Worm (Caenorhabditis elegans) whole organism, young adult: Measurements from ENCODE around the gene F17C11.6.
A peak's percentile ranks its signal among the peaks of the same experiment; 100 is the strongest.

ENCODE experiments used
- F10E7.11 ChIP-seq: sonication (generic microtip); optimal IDR thresholded peaks from 2 replicates; lab custom pipeline; 2017; ENCODE audit warnings: mild to moderate bottlenecking, missing genetic modification characterization, moderate library complexity, missing compliant biosample characterization
- F22D6.2 ChIP-seq: sonication (generic microtip); optimal IDR thresholded peaks from 2 replicates; lab custom pipeline; 2016; ENCODE audit warnings: mild to moderate bottlenecking, missing genetic modification characterization, missing compliant biosample characterization
- F49E8.2 ChIP-seq: sonication (generic microtip); optimal IDR thresholded peaks from 3 replicates; lab custom pipeline; 2017; ENCODE audit warnings: missing genetic modification characterization, mild to moderate bottlenecking, missing compliant biosample characterization, antibody characterized with exemption, moderate library complexity; ENCODE audit not compliant: insufficient read depth
- F57A8.1 ChIP-seq: fragments of 200-800 bp; sonication (Bioruptor generic); optimal IDR thresholded peaks from 2 replicates; lab custom pipeline; 2018; ENCODE audit warnings: mild to moderate bottlenecking, missing genetic modification characterization, moderate library complexity, missing compliant biosample characterization
- K11D2.4 ChIP-seq: fragments of 200-800 bp; sonication (Bioruptor generic); IDR thresholded peaks from 2 replicates; pipeline ENCODE4 v1.3.6; 2022; ENCODE audit warnings: missing genetic modification reagents, missing genetic modification characterization, missing compliant biosample characterization
- T07F8.4 ChIP-seq: sonication (generic microtip); optimal IDR thresholded peaks from 2 replicates; lab custom pipeline; 2016; ENCODE audit warnings: mild to moderate bottlenecking, missing genetic modification characterization, moderate library complexity, missing compliant biosample characterization
- Y53G8AR.9 ChIP-seq: fragments of 200-800 bp; sonication (Bioruptor generic); conservative IDR thresholded peaks from 2 replicates; pipeline ENCODE4 v1.3.6; 2022; ENCODE audit warnings: missing genetic modification reagents, missing genetic modification characterization, missing compliant biosample characterization
- Y56A3A.18 ChIP-seq: fragments of 200-800 bp; sonication (Bioruptor generic); IDR thresholded peaks from 2 replicates; pipeline ENCODE4 v1.3.6; 2022; ENCODE audit warnings: missing genetic modification reagents, missing genetic modification characterization, missing compliant biosample characterization
- Y79H2A.3 ChIP-seq: fragments of 200-800 bp; sonication (Bioruptor generic); conservative IDR thresholded peaks from 2 replicates; pipeline ENCODE4 v1.3.6; 2022; ENCODE audit warnings: missing genetic modification reagents, missing genetic modification characterization, missing compliant biosample characterization
- akir-1 ChIP-seq: fragments of 200-800 bp; sonication (Bioruptor generic); optimal IDR thresholded peaks from 2 replicates; lab custom pipeline; 2018; ENCODE audit warnings: mild to moderate bottlenecking, missing genetic modification characterization, moderate library complexity, missing compliant biosample characterization
- atf-7 ChIP-seq: sonication (generic microtip); optimal IDR thresholded peaks from 2 replicates; lab custom pipeline; 2017; ENCODE audit warnings: mild to moderate bottlenecking, missing genetic modification characterization, missing compliant biosample characterization
- attf-3 ChIP-seq: fragments of 200-800 bp; sonication (Bioruptor generic); conservative IDR thresholded peaks from 2 replicates; pipeline ENCODE4 v1.3.6; 2022; ENCODE audit warnings: missing genetic modification reagents, missing genetic modification characterization, missing compliant biosample characterization
- attf-5 ChIP-seq: fragments of 200-800 bp; sonication (Bioruptor generic); optimal IDR thresholded peaks from 2 replicates; lab custom pipeline; 2018; ENCODE audit warnings: mild to moderate bottlenecking, missing genetic modification characterization, missing compliant biosample characterization
- cebp-1 ChIP-seq, 2 experiments: fragments of 200-800 bp in 1 of 2; sonication (Bioruptor generic) in 1 of 2; sonication (generic microtip) in 1 of 2; IDR thresholded peaks in 1 of 2; optimal IDR thresholded peaks in 1 of 2; 2 replicates each; pipeline versions ENCODE4 v1.3.6 to Lab custom; 2017 to 2022; ENCODE audit warnings: missing compliant biosample characterization in 2 of 2, missing genetic modification characterization in 2 of 2, mild to moderate bottlenecking in 1 of 2, missing genetic modification reagents in 1 of 2, moderate library complexity in 1 of 2
- ceh-27 ChIP-seq: fragments of 200-800 bp; sonication (Bioruptor generic); optimal IDR thresholded peaks from 2 replicates; lab custom pipeline; 2018; ENCODE audit warnings: mild to moderate bottlenecking, missing genetic modification characterization, moderate library complexity, missing compliant biosample characterization
- ceh-79 ChIP-seq: sonication (generic microtip); optimal IDR thresholded peaks from 2 replicates; lab custom pipeline; 2017; ENCODE audit warnings: mild to moderate bottlenecking, missing genetic modification characterization, missing compliant biosample characterization
- dox-1 ChIP-seq: fragments of 200-800 bp; sonication (Bioruptor generic); IDR thresholded peaks from 2 replicates; pipeline ENCODE4 v1.3.6; 2022; ENCODE audit warnings: missing genetic modification reagents, missing genetic modification characterization, missing compliant biosample characterization
- dpff-1 ChIP-seq: sonication (generic microtip); optimal IDR thresholded peaks from 2 replicates; lab custom pipeline; 2017; ENCODE audit warnings: mild to moderate bottlenecking, missing genetic modification characterization, missing compliant biosample characterization
- dpl-1 ChIP-seq: fragments of 150-350 bp; optimal IDR thresholded peaks from 2 replicates; lab custom pipeline; 2014; ENCODE audit warnings: missing biosample characterization, missing genetic modification reagents, missing genetic modification characterization
- efl-1 ChIP-seq: fragments of 150-350 bp; optimal IDR thresholded peaks from 2 replicates; lab custom pipeline; 2014; ENCODE audit warnings: missing biosample characterization, missing genetic modification reagents, missing genetic modification characterization
- ekl-4 ChIP-seq: fragments of 200-800 bp; sonication (Bioruptor generic); IDR thresholded peaks from 2 replicates; pipeline ENCODE4 v1.3.6; 2022; ENCODE audit warnings: missing genetic modification reagents, missing genetic modification characterization, missing compliant biosample characterization
- lag-1 ChIP-seq: fragments of 200-800 bp; sonication (Bioruptor generic); IDR thresholded peaks from 2 replicates; pipeline ENCODE4 v1.3.6; 2022; ENCODE audit warnings: missing genetic modification reagents, missing genetic modification characterization, missing compliant biosample characterization
- let-526 ChIP-seq: fragments of 200-800 bp; sonication (Bioruptor generic); IDR thresholded peaks from 2 replicates; pipeline ENCODE4 v1.3.6; 2022; ENCODE audit warnings: missing genetic modification reagents, missing genetic modification characterization, missing compliant biosample characterization
- lin-35 ChIP-seq, 3 experiments: fragments of 150-350 bp in 2 of 3; sonication (generic microtip) in 1 of 3; optimal IDR thresholded peaks; 2 replicates each; lab custom pipeline; 2014 to 2018; ENCODE audit warnings: missing biosample characterization in 3 of 3, missing genetic modification characterization in 3 of 3, missing genetic modification reagents in 3 of 3
- lin-40 ChIP-seq: sonication (generic microtip); optimal IDR thresholded peaks from 2 replicates; lab custom pipeline; 2016; ENCODE audit warnings: missing genetic modification characterization, mild to moderate bottlenecking, missing compliant biosample characterization, missing genotype, missing genetic modification reagents
- lin-54 ChIP-seq: fragments of 200-800 bp; sonication (Bioruptor generic); optimal IDR thresholded peaks from 2 replicates; lab custom pipeline; 2018; ENCODE audit warnings: mild to moderate bottlenecking, missing genetic modification characterization, missing compliant biosample characterization
- madf-6 ChIP-seq: fragments of 200-800 bp; sonication (Bioruptor generic); IDR thresholded peaks from 2 replicates; pipeline ENCODE4 v1.3.6; 2022; ENCODE audit warnings: missing genetic modification reagents, missing genetic modification characterization, missing compliant biosample characterization
- mcd-1 ChIP-seq: fragments of 200-800 bp; sonication (Bioruptor generic); IDR thresholded peaks from 2 replicates; pipeline ENCODE4 v1.3.6; 2022; ENCODE audit warnings: missing genetic modification reagents, missing genetic modification characterization, missing compliant biosample characterization
- mes-4 ChIP-seq: sonication (generic microtip); optimal IDR thresholded peaks from 2 replicates; lab custom pipeline; 2016; ENCODE audit warnings: missing genotype, missing genetic modification characterization, missing compliant biosample characterization
- nfya-2 ChIP-seq: fragments of 200-800 bp; sonication (Bioruptor generic); IDR thresholded peaks from 2 replicates; pipeline ENCODE4 v1.3.6; 2022; ENCODE audit warnings: missing genetic modification reagents, missing genetic modification characterization, missing compliant biosample characterization
- rcor-1 ChIP-seq: fragments of 200-800 bp; sonication (Bioruptor generic); IDR thresholded peaks from 2 replicates; pipeline ENCODE4 v1.3.6; 2022; ENCODE audit warnings: missing genetic modification reagents, missing genetic modification characterization, missing compliant biosample characterization
- rpc-1 ChIP-seq, 2 experiments: fragments of 150-350 bp in 1 of 2; sonication (generic microtip) in 1 of 2; optimal IDR thresholded peaks; 2 replicates each; lab custom pipeline; 2014 to 2018; ENCODE audit warnings: missing biosample characterization in 1 of 2, missing genetic modification characterization in 1 of 2, missing genetic modification reagents in 1 of 2, missing genotype in 1 of 2
- sdz-38 ChIP-seq: sonication (generic microtip); optimal IDR thresholded peaks from 2 replicates; lab custom pipeline; 2016; ENCODE audit warnings: missing genotype, missing genetic modification characterization, missing compliant biosample characterization
- sea-2 ChIP-seq: fragments of 200-800 bp; sonication (Bioruptor generic); IDR thresholded peaks from 2 replicates; pipeline ENCODE4 v1.3.6; 2022; ENCODE audit warnings: missing genetic modification characterization, missing compliant biosample characterization
- snpc-3.4 ChIP-seq: sonication (generic microtip); optimal IDR thresholded peaks from 2 replicates; lab custom pipeline; 2017; ENCODE audit warnings: missing genetic modification characterization, mild to moderate bottlenecking, missing compliant biosample characterization, antibody characterized with exemption, moderate library complexity, missing genotype, missing genetic modification reagents
- snpc-4 ChIP-seq, 5 experiments: fragments of 150-350 bp in 1 of 5; sonication (generic microtip) in 4 of 5; optimal IDR thresholded peaks; 2 replicates each; lab custom pipeline; 2014 to 2018; ENCODE audit warnings: missing genetic modification characterization in 5 of 5, missing biosample characterization in 3 of 5, antibody characterized with exemption in 2 of 5, mild to moderate bottlenecking in 2 of 5, missing compliant biosample characterization in 2 of 5, missing genotype in 2 of 5, moderate library complexity in 2 of 5, missing genetic modification reagents in 1 of 5
- somi-1 ChIP-seq: fragments of 200-800 bp; sonication (Bioruptor generic); optimal IDR thresholded peaks from 2 replicates; lab custom pipeline; 2018; ENCODE audit warnings: mild to moderate bottlenecking, missing genetic modification characterization, missing compliant biosample characterization
- unc-130 ChIP-seq: sonication (generic microtip); optimal IDR thresholded peaks from 2 replicates; lab custom pipeline; 2016; ENCODE audit warnings: missing genetic modification reagents, missing genetic modification characterization, missing compliant biosample characterization
- zfh-2 ChIP-seq: fragments of 200-800 bp; sonication (Bioruptor generic); conservative IDR thresholded peaks from 2 replicates; pipeline ENCODE4 v1.3.6; 2022; ENCODE audit warnings: missing genetic modification reagents, missing genetic modification characterization, missing compliant biosample characterization
- zim-3 ChIP-seq: sonication (generic microtip); optimal IDR thresholded peaks from 2 replicates; lab custom pipeline; 2017; ENCODE audit warnings: mild to moderate bottlenecking, missing genetic modification characterization, moderate library complexity, missing compliant biosample characterization
- ztf-25 ChIP-seq: fragments of 200-800 bp; sonication (Bioruptor generic); IDR thresholded peaks from 2 replicates; pipeline ENCODE4 v1.3.6; 2022; ENCODE audit warnings: missing genetic modification reagents, missing genetic modification characterization, missing compliant biosample characterization
- ztf-3 ChIP-seq: fragments of 200-800 bp; sonication (Bioruptor generic); optimal IDR thresholded peaks from 2 replicates; lab custom pipeline; 2018; ENCODE audit warnings: mild to moderate bottlenecking, missing genetic modification characterization, missing compliant biosample characterization

Gene F17C11.6

ce11 chrV:10981113-10981512 lies 26.2 kb downstream of the F17C11.6 start, which contains the start of gene fig-1:
Gene fig-1 (minus strand): TSS chrV:10981213.
- TF ChIP-seq dpl-1 (GFP tag; lab: Kevin White, UChicago) = no peak
- no peak for TF ChIP-seq attf-5 (GFP tag; lab: Kevin White, UChicago)
- no peak for TF ChIP-seq let-526 (GFP tag; lab: Robert Waterston, UW)
- TF ChIP-seq F49E8.2 = no peak
- TF ChIP-seq snpc-4 (GFP tag; optimal IDR thresholded peaks at IDR 0.05; lab: Kevin White, UChicago) = no peak
- TF ChIP-seq snpc-4 (tag; optimal IDR thresholded peaks at IDR 0.05; lab: Kevin White, UChicago) = no peak
- no peak for TF ChIP-seq F57A8.1

DNA sequence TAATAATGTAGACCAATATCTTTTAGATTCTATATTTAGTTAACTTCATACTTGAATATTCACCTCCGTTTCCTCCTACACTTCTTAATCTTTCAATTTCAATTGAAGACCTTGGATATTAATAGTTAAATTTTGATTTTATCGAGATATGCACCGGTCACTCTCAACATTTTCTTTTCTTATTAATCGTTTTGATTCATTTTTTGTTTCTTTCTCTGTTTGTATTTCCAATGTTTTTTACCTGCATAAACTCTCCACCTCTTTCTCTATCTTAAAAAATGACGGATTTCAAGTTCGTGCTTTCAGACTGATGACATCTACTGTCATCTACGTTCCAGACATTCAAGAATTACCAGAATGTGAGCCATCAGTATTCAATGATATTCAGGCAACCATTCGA lies 36.9 kb downstream of the F17C11.6 start, which contains the start of gene frpr-9:
frpr-9 (plus strand) TSS at position 301 of the 400 bp plus-strand sequence.
- TF ChIP-seq madf-6 (GFP tag; lab: Robert Waterston, UW) = no peak
- no peak for TF ChIP-seq sdz-38 (tag; lab: Kevin White, UChicago)
- TF ChIP-seq zim-3 (tag; lab: Kevin White, UChicago) = no peak

DNA sequence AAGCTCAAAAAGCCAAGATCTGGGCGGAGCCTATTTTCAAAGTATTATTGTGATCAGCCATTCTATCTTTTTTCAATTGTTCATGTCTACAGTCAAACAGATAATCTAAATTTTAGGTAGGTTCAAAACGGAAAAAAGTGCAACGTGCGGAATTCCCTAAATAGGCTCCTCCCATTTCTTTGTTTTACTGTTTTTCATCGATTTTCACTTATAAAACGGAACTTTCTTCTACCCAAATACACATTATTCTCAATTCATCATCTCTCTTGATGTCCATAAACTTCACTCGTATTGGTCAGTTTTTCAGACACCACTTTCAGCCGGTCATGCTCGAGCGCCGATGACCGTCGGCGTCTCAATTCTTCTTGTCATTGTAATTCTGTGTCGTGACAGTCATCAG lies 43.9 kb downstream of the F17C11.6 start, which contains the start of gene F53B7.7:
F53B7.7 (plus strand) TSS at position 301 of the 400 bp plus-strand sequence.
- TF ChIP-seq ceh-27 (GFP tag; lab: Kevin White, UChicago) = no peak
- no peak for TF ChIP-seq snpc-3.4 (tag; lab: Kevin White, UChicago)
- no peak for TF ChIP-seq lag-1
- no peak for TF ChIP-seq rcor-1 (GFP tag; lab: Robert Waterston, UW)
- no peak for TF ChIP-seq F22D6.2 (tag; lab: Kevin White, UChicago)
- TF ChIP-seq K11D2.4 (GFP tag; lab: Robert Waterston, UW) = no peak
- TF ChIP-seq ceh-79 (tag; lab: Kevin White, UChicago) = no peak
- no peak for TF ChIP-seq ztf-3 (GFP tag; lab: Kevin White, UChicago)
- TF ChIP-seq dox-1 (GFP tag; lab: Robert Waterston, UW) = no peak
- no peak for TF ChIP-seq mes-4 (tag; lab: Kevin White, UChicago)

- TF ChIP-seq efl-1 (GFP tag; lab: Kevin White, UChicago) (peak; percentile 81), K11D2.4 (GFP tag; lab: Robert Waterston, UW) (no peak), ztf-25 (GFP tag; lab: Robert Waterston, UW) (no peak), unc-130 (GFP tag; lab: Kevin White, UChicago) (no peak), atf-7 (tag; lab: Kevin White, UChicago) (no peak), T07F8.4 (tag; lab: Kevin White, UChicago) (no peak), cebp-1 (GFP tag; IDR thresholded peaks at IDR 0.05; lab: Robert Waterston, UW) (no peak), cebp-1 (tag; optimal IDR thresholded peaks at IDR 0.05; lab: Kevin White, UChicago) (no peak), dpl-1 (GFP tag; lab: Kevin White, UChicago) (peak; percentile 56), sea-2 (no peak), somi-1 (GFP tag; lab: Kevin White, UChicago) (no peak), Y53G8AR.9 (GFP tag; lab: Robert Waterston, UW) (no peak), Y79H2A.3 (no peak), Y56A3A.18 (no peak), nfya-2 (GFP tag; lab: Robert Waterston, UW) (no peak), mcd-1 (peak; percentile 79; the same call in 1 of the 2 replicates), lin-40 (tag; lab: Kevin White, UChicago) (no peak), lin-35 (GFP tag; optimal IDR thresholded peaks at IDR 0.05; lab: Kevin White, UChicago) (peak in 1 of 3 experiments; percentile 84), lin-54 (GFP tag; lab: Kevin White, UChicago) (peak; percentile 93), dpff-1 (tag; lab: Kevin White, UChicago) (no peak), attf-3 (GFP tag; lab: Robert Waterston, UW) (peak; percentile 92), F10E7.11 (no peak), ekl-4 (GFP tag; lab: Robert Waterston, UW) (no peak), zfh-2 (no peak), akir-1 (GFP tag; lab: Kevin White, UChicago) (no peak), let-526 (GFP tag; lab: Robert Waterston, UW) (no peak), rpc-1 (optimal IDR thresholded peaks at IDR 0.05; lab: Kevin White, UChicago) (no peak), rpc-1 (tag; optimal IDR thresholded peaks at IDR 0.05; lab: Kevin White, UChicago) (no peak)
Measured at ce11 chrV:11000650-11001049, 45.7 kb downstream of the F17C11.6 start, which contains the start of gene isy-1. Gene isy-1 (minus strand): TSS chrV:11000699.
